Worm (Caenorhabditis elegans) whole organism, young adult: ENCODE results near the gene idpb-4.
A peak's percentile ranks its signal among the peaks of the same experiment; 100 is the strongest.

Source experiments
- B0336.3 ChIP-seq: fragments of 200-800 bp; sonication (Bioruptor generic); IDR thresholded peaks from 2 replicates; pipeline ENCODE4 v1.3.6; 2022; ENCODE audit warnings: missing genetic modification characterization, missing compliant biosample characterization
- F22D6.2 ChIP-seq: sonication (generic microtip); optimal IDR thresholded peaks from 2 replicates; lab custom pipeline; 2016; ENCODE audit warnings: mild to moderate bottlenecking, missing genetic modification characterization, missing compliant biosample characterization
- F33H1.4 ChIP-seq: fragments of 200-800 bp; sonication (Bioruptor generic); IDR thresholded peaks from 2 replicates; pipeline ENCODE4 v1.3.6; 2022; ENCODE audit warnings: missing genetic modification reagents, missing genetic modification characterization, missing compliant biosample characterization
- F49E8.2 ChIP-seq: sonication (generic microtip); optimal IDR thresholded peaks from 3 replicates; lab custom pipeline; 2017; ENCODE audit warnings: missing genetic modification characterization, mild to moderate bottlenecking, missing compliant biosample characterization, antibody characterized with exemption, moderate library complexity; ENCODE audit not compliant: insufficient read depth
- F55B11.4 ChIP-seq: sonication (generic microtip); optimal IDR thresholded peaks from 2 replicates; lab custom pipeline; 2016; ENCODE audit warnings: missing compliant biosample characterization, missing genetic modification characterization, borderline replicate concordance; ENCODE audit not compliant: insufficient read depth
- F57A8.1 ChIP-seq: fragments of 200-800 bp; sonication (Bioruptor generic); optimal IDR thresholded peaks from 2 replicates; lab custom pipeline; 2018; ENCODE audit warnings: mild to moderate bottlenecking, missing genetic modification characterization, moderate library complexity, missing compliant biosample characterization
- F57C9.4 ChIP-seq: sonication (generic microtip); optimal IDR thresholded peaks from 2 replicates; lab custom pipeline; 2017; ENCODE audit warnings: mild to moderate bottlenecking, missing genetic modification characterization, missing compliant biosample characterization
- T07F8.4 ChIP-seq: sonication (generic microtip); optimal IDR thresholded peaks from 2 replicates; lab custom pipeline; 2016; ENCODE audit warnings: mild to moderate bottlenecking, missing genetic modification characterization, moderate library complexity, missing compliant biosample characterization
- T26A5.8 ChIP-seq: sonication (generic microtip); optimal IDR thresholded peaks from 2 replicates; lab custom pipeline; 2016; ENCODE audit warnings: missing genetic modification characterization, missing compliant biosample characterization
- Y56A3A.18 ChIP-seq: fragments of 200-800 bp; sonication (Bioruptor generic); IDR thresholded peaks from 2 replicates; pipeline ENCODE4 v1.3.6; 2022; ENCODE audit warnings: missing genetic modification reagents, missing genetic modification characterization, missing compliant biosample characterization
- aptf-2 ChIP-seq: fragments of 200-800 bp; sonication (Bioruptor generic); conservative IDR thresholded peaks from 2 replicates; pipeline ENCODE4 v1.3.6; 2022; ENCODE audit warnings: missing genetic modification reagents, missing genetic modification characterization, missing compliant biosample characterization
- atf-7 ChIP-seq: sonication (generic microtip); optimal IDR thresholded peaks from 2 replicates; lab custom pipeline; 2017; ENCODE audit warnings: mild to moderate bottlenecking, missing genetic modification characterization, missing compliant biosample characterization
- athp-1 ChIP-seq: sonication (generic microtip); optimal IDR thresholded peaks from 2 replicates; lab custom pipeline; 2017; ENCODE audit warnings: mild to moderate bottlenecking, missing genetic modification characterization, missing compliant biosample characterization
- attf-5 ChIP-seq: fragments of 200-800 bp; sonication (Bioruptor generic); optimal IDR thresholded peaks from 2 replicates; lab custom pipeline; 2018; ENCODE audit warnings: mild to moderate bottlenecking, missing genetic modification characterization, missing compliant biosample characterization
- bed-1 ChIP-seq: fragments of 200-800 bp; sonication (Bioruptor generic); IDR thresholded peaks from 2 replicates; pipeline ENCODE4 v1.3.6; 2022; ENCODE audit warnings: missing genetic modification reagents, missing genetic modification characterization, missing compliant biosample characterization
- bed-2 ChIP-seq: fragments of 200-800 bp; sonication (Bioruptor generic); IDR thresholded peaks from 2 replicates; pipeline ENCODE4 v1.3.6; 2022; ENCODE audit warnings: missing genetic modification reagents, missing genetic modification characterization, missing compliant biosample characterization
- ceh-79 ChIP-seq: sonication (generic microtip); optimal IDR thresholded peaks from 2 replicates; lab custom pipeline; 2017; ENCODE audit warnings: mild to moderate bottlenecking, missing genetic modification characterization, missing compliant biosample characterization
- ceh-91 ChIP-seq: fragments of 200-800 bp; sonication (Bioruptor generic); IDR thresholded peaks from 2 replicates; pipeline ENCODE4 v1.3.6; 2022; ENCODE audit warnings: missing genetic modification reagents, missing genetic modification characterization, missing compliant biosample characterization
- dpff-1 ChIP-seq: sonication (generic microtip); optimal IDR thresholded peaks from 2 replicates; lab custom pipeline; 2017; ENCODE audit warnings: mild to moderate bottlenecking, missing genetic modification characterization, missing compliant biosample characterization
- efl-1 ChIP-seq: fragments of 150-350 bp; optimal IDR thresholded peaks from 2 replicates; lab custom pipeline; 2014; ENCODE audit warnings: missing biosample characterization, missing genetic modification reagents, missing genetic modification characterization
- egl-18 ChIP-seq: fragments of 200-800 bp; sonication (Bioruptor generic); IDR thresholded peaks from 2 replicates; pipeline ENCODE4 v1.3.6; 2022; ENCODE audit warnings: missing genetic modification reagents, missing genetic modification characterization, missing compliant biosample characterization
- egl-44 ChIP-seq: fragments of 200-800 bp; sonication (Bioruptor generic); IDR thresholded peaks from 2 replicates; pipeline ENCODE4 v1.3.6; 2022; ENCODE audit warnings: missing genetic modification reagents, missing genetic modification characterization, missing compliant biosample characterization
- ekl-4 ChIP-seq: fragments of 200-800 bp; sonication (Bioruptor generic); IDR thresholded peaks from 2 replicates; pipeline ENCODE4 v1.3.6; 2022; ENCODE audit warnings: missing genetic modification reagents, missing genetic modification characterization, missing compliant biosample characterization
- fkh-3 ChIP-seq: sonication (generic microtip); optimal IDR thresholded peaks from 2 replicates; lab custom pipeline; 2016; ENCODE audit warnings: mild to moderate bottlenecking, missing genetic modification characterization, missing compliant biosample characterization
- hmg-20 ChIP-seq: fragments of 200-800 bp; sonication (Bioruptor generic); IDR thresholded peaks from 2 replicates; pipeline ENCODE4 v1.3.6; 2022; ENCODE audit warnings: missing genetic modification reagents, missing genetic modification characterization, missing compliant biosample characterization
- hsf-1 ChIP-seq: fragments of 200-800 bp; sonication (Bioruptor generic); IDR thresholded peaks from 2 replicates; pipeline ENCODE4 v1.3.6; 2022; ENCODE audit warnings: missing genetic modification reagents, missing genetic modification characterization, missing compliant biosample characterization
- lag-1 ChIP-seq: fragments of 200-800 bp; sonication (Bioruptor generic); IDR thresholded peaks from 2 replicates; pipeline ENCODE4 v1.3.6; 2022; ENCODE audit warnings: missing genetic modification reagents, missing genetic modification characterization, missing compliant biosample characterization
- let-607 ChIP-seq, 2 experiments: fragments of 200-800 bp in 1 of 2; sonication (Bioruptor generic) in 1 of 2; sonication (generic microtip) in 1 of 2; optimal IDR thresholded peaks; 2 replicates each; lab custom pipeline; 2016 to 2018; ENCODE audit warnings: mild to moderate bottlenecking in 2 of 2, missing compliant biosample characterization in 2 of 2, missing genetic modification characterization in 2 of 2, moderate library complexity in 2 of 2, missing genotype in 1 of 2
- lin-26 ChIP-seq: fragments of 200-800 bp; sonication (Bioruptor generic); IDR thresholded peaks from 2 replicates; pipeline ENCODE4 v1.3.6; 2022; ENCODE audit warnings: missing genetic modification reagents, missing genetic modification characterization, missing compliant biosample characterization
- lin-35 ChIP-seq, 3 experiments: fragments of 150-350 bp in 2 of 3; sonication (generic microtip) in 1 of 3; optimal IDR thresholded peaks; 2 replicates each; lab custom pipeline; 2014 to 2018; ENCODE audit warnings: missing biosample characterization in 3 of 3, missing genetic modification characterization in 3 of 3, missing genetic modification reagents in 3 of 3
- lin-54 ChIP-seq: fragments of 200-800 bp; sonication (Bioruptor generic); optimal IDR thresholded peaks from 2 replicates; lab custom pipeline; 2018; ENCODE audit warnings: mild to moderate bottlenecking, missing genetic modification characterization, missing compliant biosample characterization
- lsl-1 ChIP-seq: fragments of 200-800 bp; sonication (Bioruptor generic); optimal IDR thresholded peaks from 2 replicates; lab custom pipeline; 2018; ENCODE audit warnings: mild to moderate bottlenecking, missing genetic modification characterization, moderate library complexity, missing compliant biosample characterization
- madf-6 ChIP-seq: fragments of 200-800 bp; sonication (Bioruptor generic); IDR thresholded peaks from 2 replicates; pipeline ENCODE4 v1.3.6; 2022; ENCODE audit warnings: missing genetic modification reagents, missing genetic modification characterization, missing compliant biosample characterization
- mcd-1 ChIP-seq: fragments of 200-800 bp; sonication (Bioruptor generic); IDR thresholded peaks from 2 replicates; pipeline ENCODE4 v1.3.6; 2022; ENCODE audit warnings: missing genetic modification reagents, missing genetic modification characterization, missing compliant biosample characterization
- mes-4 ChIP-seq: sonication (generic microtip); optimal IDR thresholded peaks from 2 replicates; lab custom pipeline; 2016; ENCODE audit warnings: missing genotype, missing genetic modification characterization, missing compliant biosample characterization
- nfya-2 ChIP-seq: fragments of 200-800 bp; sonication (Bioruptor generic); IDR thresholded peaks from 2 replicates; pipeline ENCODE4 v1.3.6; 2022; ENCODE audit warnings: missing genetic modification reagents, missing genetic modification characterization, missing compliant biosample characterization
- nfyb-1 ChIP-seq: fragments of 200-800 bp; sonication (Bioruptor generic); IDR thresholded peaks from 2 replicates; pipeline ENCODE4 v1.3.6; 2022; ENCODE audit warnings: missing genetic modification reagents, missing genetic modification characterization, missing compliant biosample characterization
- nhr-120 ChIP-seq: fragments of 200-800 bp; sonication (Bioruptor generic); IDR thresholded peaks from 2 replicates; pipeline ENCODE4 v1.3.6; 2022; ENCODE audit warnings: missing genetic modification characterization, missing compliant biosample characterization
- nhr-179 ChIP-seq: sonication (generic microtip); optimal IDR thresholded peaks from 2 replicates; lab custom pipeline; 2016; ENCODE audit warnings: mild to moderate bottlenecking, missing genetic modification characterization, missing compliant biosample characterization
- nhr-90 ChIP-seq: sonication (generic microtip); optimal IDR thresholded peaks from 2 replicates; lab custom pipeline; 2016; ENCODE audit warnings: missing genotype, mild to moderate bottlenecking, missing genetic modification characterization, missing compliant biosample characterization
- pbrm-1 ChIP-seq: fragments of 200-800 bp; sonication (Bioruptor generic); IDR thresholded peaks from 2 replicates; pipeline ENCODE4 v1.3.6; 2022; ENCODE audit warnings: missing genetic modification reagents, missing genetic modification characterization, missing compliant biosample characterization
- rpc-1 ChIP-seq, 2 experiments: fragments of 150-350 bp in 1 of 2; sonication (generic microtip) in 1 of 2; optimal IDR thresholded peaks; 2 replicates each; lab custom pipeline; 2014 to 2018; ENCODE audit warnings: missing biosample characterization in 1 of 2, missing genetic modification characterization in 1 of 2, missing genetic modification reagents in 1 of 2, missing genotype in 1 of 2
- snpc-3.4 ChIP-seq: sonication (generic microtip); optimal IDR thresholded peaks from 2 replicates; lab custom pipeline; 2017; ENCODE audit warnings: missing genetic modification characterization, mild to moderate bottlenecking, missing compliant biosample characterization, antibody characterized with exemption, moderate library complexity, missing genotype, missing genetic modification reagents
- somi-1 ChIP-seq: fragments of 200-800 bp; sonication (Bioruptor generic); optimal IDR thresholded peaks from 2 replicates; lab custom pipeline; 2018; ENCODE audit warnings: mild to moderate bottlenecking, missing genetic modification characterization, missing compliant biosample characterization
- tbp1 ChIP-seq: fragments of 200-800 bp; sonication (Bioruptor generic); optimal IDR thresholded peaks from 2 replicates; lab custom pipeline; 2018; ENCODE audit warnings: mild to moderate bottlenecking, missing genetic modification characterization, missing compliant biosample characterization
- tlf-1 ChIP-seq: fragments of 200-800 bp; sonication (Bioruptor generic); optimal IDR thresholded peaks from 2 replicates; lab custom pipeline; 2018; ENCODE audit warnings: mild to moderate bottlenecking, missing genetic modification characterization, missing compliant biosample characterization
- unc-130 ChIP-seq: sonication (generic microtip); optimal IDR thresholded peaks from 2 replicates; lab custom pipeline; 2016; ENCODE audit warnings: missing genetic modification reagents, missing genetic modification characterization, missing compliant biosample characterization
- ztf-22 ChIP-seq: fragments of 200-800 bp; sonication (Bioruptor generic); optimal IDR thresholded peaks from 2 replicates; lab custom pipeline; 2018; ENCODE audit warnings: mild to moderate bottlenecking, missing genetic modification characterization, moderate library complexity, missing compliant biosample characterization
- ztf-26 ChIP-seq: sonication (generic microtip); optimal IDR thresholded peaks from 2 replicates; lab custom pipeline; 2017; ENCODE audit warnings: missing genetic modification characterization, missing compliant biosample characterization

The idpb-4 gene

DNA sequence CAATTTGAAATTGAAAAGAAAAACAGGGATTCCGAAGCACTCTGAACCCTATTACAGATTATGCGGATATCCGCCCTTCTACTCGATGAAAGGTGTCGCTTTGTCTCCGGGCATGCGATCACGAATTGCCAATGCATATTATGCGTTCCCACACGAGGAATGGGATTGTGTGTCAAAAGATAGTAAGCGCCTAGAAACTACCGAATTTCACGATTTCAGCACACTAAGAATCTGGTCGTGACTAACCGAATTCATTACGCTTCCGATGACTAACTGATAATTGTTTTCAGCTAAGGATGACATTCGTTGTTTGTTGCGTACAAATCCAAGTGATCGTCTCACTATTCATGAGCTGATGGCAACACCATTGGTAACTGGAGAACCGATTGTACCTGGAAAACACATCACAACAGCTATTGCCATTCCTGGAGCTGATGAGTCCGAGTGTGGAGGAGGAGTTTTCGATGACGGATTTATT, 9.0 kb upstream of the idpb-4 start (continued):
- TF ChIP-seq F49E8.2 (tag; lab: Kevin White, UChicago) (no peak), F55B11.4 (no peak), T07F8.4 (tag; lab: Kevin White, UChicago) (no peak), tlf-1 (GFP tag; lab: Kevin White, UChicago) (peak; percentile 52), bed-1 (no peak), madf-6 (GFP tag; lab: Robert Waterston, UW) (no peak), nfya-2 (GFP tag; lab: Robert Waterston, UW) (no peak), ceh-91 (GFP tag; lab: Robert Waterston, UW) (no peak), T26A5.8 (tag; lab: Kevin White, UChicago) (peak; percentile 45), ceh-79 (tag; lab: Kevin White, UChicago) (no peak), nfyb-1 (GFP tag; lab: Robert Waterston, UW) (no peak), egl-44 (GFP tag; lab: Robert Waterston, UW) (0 out of 2 replicates have a peak, but pooled peaks have one; percentile 16), mes-4 (tag; lab: Kevin White, UChicago) (no peak), athp-1 (tag; lab: Kevin White, UChicago) (peak; percentile 23), egl-18 (GFP tag; lab: Robert Waterston, UW) (no peak), F57C9.4 (tag; lab: Kevin White, UChicago) (peak; percentile 29), atf-7 (no peak), lin-54 (GFP tag; lab: Kevin White, UChicago) (peak; percentile 8), efl-1 (GFP tag; lab: Kevin White, UChicago) (no peak), ztf-22 (GFP tag; lab: Kevin White, UChicago) (no peak), hsf-1 (GFP tag; lab: Robert Waterston, UW) (no peak), nhr-90 (tag; lab: Kevin White, UChicago) (no peak), hmg-20 (GFP tag; lab: Robert Waterston, UW) (no peak), unc-130 (GFP tag; lab: Kevin White, UChicago) (no peak), dpff-1 (no peak), aptf-2 (GFP tag; lab: Robert Waterston, UW) (peak; percentile 50; the same call in 1 of the 2 replicates), tbp1 (no peak), snpc-3.4 (tag; lab: Kevin White, UChicago) (no peak), nhr-120 (GFP tag; lab: Robert Waterston, UW) (no peak), lin-26 (0 out of 2 replicates have a peak, but pooled peaks have one; percentile 47), F33H1.4 (GFP tag; lab: Robert Waterston, UW) (no peak), attf-5 (GFP tag; lab: Kevin White, UChicago) (peak; percentile 29), somi-1 (GFP tag; lab: Kevin White, UChicago) (no peak), mcd-1 (GFP tag; lab: Robert Waterston, UW) (no peak), lag-1 (GFP tag; lab: Robert Waterston, UW) (no peak), B0336.3 (peak; percentile 70), rpc-1 (optimal IDR thresholded peaks at IDR 0.05; lab: Kevin White, UChicago) (no peak), rpc-1 (tag; optimal IDR thresholded peaks at IDR 0.05; lab: Kevin White, UChicago) (no peak), nhr-179 (tag; lab: Kevin White, UChicago) (no peak), bed-2 (GFP tag; lab: Robert Waterston, UW) (no peak), pbrm-1 (no peak; the same call in 1 of the 2 replicates), let-607 (tag; optimal IDR thresholded peaks at IDR 0.05; lab: Kevin White, UChicago) (peak in 1 of 2 experiments; percentile 51), ztf-26 (tag; lab: Kevin White, UChicago) (peak; percentile 47), F22D6.2 (tag; lab: Kevin White, UChicago) (no peak), lin-35 (GFP tag; optimal IDR thresholded peaks at IDR 0.05; lab: Kevin White, UChicago) (no peak), F57A8.1 (peak; percentile 20), ekl-4 (no peak; the same call in 1 of the 2 replicates), Y56A3A.18 (GFP tag; lab: Robert Waterston, UW) (no peak), lsl-1 (GFP tag; lab: Kevin White, UChicago) (no peak), fkh-3 (peak; percentile 31)
